Worm (Caenorhabditis elegans): ENCODE data around the gene vps-35.

ce11 chrII:5928502-5928901 is 20.9 kb downstream of the vps-35 start, which contains the start of gene egl-44:
- TF ChIP-seq ceh-82 (tag; optimal IDR thresholded peaks at IDR 0.05) (no peak), nhr-28 (tag; optimal IDR thresholded peaks at IDR 0.05) (no peak), nfya-1 (tag; optimal IDR thresholded peaks at IDR 0.05; ENCODE audit: insufficient read depth) (no peak), pqm-1 (tag; optimal IDR thresholded peaks at IDR 0.05) (no peak), fos-1 (tag; optimal IDR thresholded peaks at IDR 0.05) (no peak)

Data from whole organism, L3 larva.